Fruit fly (Drosophila melanogaster) whole organism: ENCODE data around the gene PCID2.
"Not testable (repeated sequence)": the region's sequence is repeated elsewhere in the genome, so short reads cannot be mapped to it uniquely, and the experiment has no call there.

ENCODE experiments used
- CG8478 ChIP-seq: fragments of >200 bp; optimal IDR thresholded peaks from 2 replicates; lab custom pipeline; 2018; ENCODE audit warnings: inconsistent platforms
- Dll ChIP-seq: fragments of >200 bp; optimal IDR thresholded peaks from 2 replicates; lab custom pipeline; 2017
- EcR ChIP-seq, 2 experiments: fragments of >200 bp; optimal IDR thresholded peaks; 2 replicates each; lab custom pipeline; 2017; ENCODE audit warnings: missing biosample characterization in 2 of 2, missing genetic modification characterization in 2 of 2, missing genetic modification reagents in 2 of 2
- pan ChIP-seq: fragments of >200 bp; optimal IDR thresholded peaks from 2 replicates; lab custom pipeline; 2017
- psq ChIP-seq: fragments of >200 bp; optimal IDR thresholded peaks from 2 replicates; lab custom pipeline; 2017
- usp ChIP-seq: fragments of >200 bp; optimal IDR thresholded peaks from 2 replicates; lab custom pipeline; 2017; ENCODE audit warnings: missing biosample characterization, missing genetic modification characterization, mixed read lengths

Gene PCID2

dm6 chr3L:11626229-11626826, at the start of gene PCID2:
Gene PCID2 (plus strand): TSS chr3L:11626441.
- TF ChIP-seq psq (lab: Kevin White, UChicago) = no peak
- TF ChIP-seq Dll (lab: Kevin White, UChicago) = no peak
- no peak for TF ChIP-seq usp (GFP tag; lab: Kevin White, UChicago)
- no peak for TF ChIP-seq EcR (GFP tag; optimal IDR thresholded peaks at IDR 0.05; lab: Kevin White, UChicago)
- TF ChIP-seq pan (lab: Kevin White, UChicago) = no peak
- no peak for TF ChIP-seq CG8478 (lab: Kevin White, UChicago)

DNA sequence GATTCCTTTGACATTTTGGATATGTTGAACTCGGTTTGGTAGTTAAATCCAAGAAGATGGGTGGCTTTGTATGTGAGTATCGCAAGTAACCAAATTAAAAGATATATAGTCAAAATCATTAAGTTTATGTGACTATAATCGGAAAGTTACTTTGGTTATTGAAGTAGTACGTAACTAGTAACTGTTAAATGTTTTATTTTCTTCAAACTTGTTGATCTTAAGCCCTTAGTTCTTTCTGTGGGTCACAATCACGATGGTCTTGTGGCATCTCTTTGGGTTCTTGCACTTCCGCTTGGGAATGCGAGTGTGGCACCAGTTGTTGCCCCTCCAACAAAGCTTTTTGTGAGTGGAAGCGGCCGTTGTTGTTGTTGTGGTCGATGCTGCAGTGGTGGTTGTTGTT, 49.3 kb upstream of the PCID2 start, which contains the start of gene CG33489:
Gene CG33489 (minus strand): TSS at position 101 of the 400 bp plus-strand sequence.
- TF ChIP-seq EcR (GFP tag; optimal IDR thresholded peaks at IDR 0.05; lab: Kevin White, UChicago); usp (GFP tag; lab: Kevin White, UChicago); psq (lab: Kevin White, UChicago): not testable (repeated sequence)

DNA sequence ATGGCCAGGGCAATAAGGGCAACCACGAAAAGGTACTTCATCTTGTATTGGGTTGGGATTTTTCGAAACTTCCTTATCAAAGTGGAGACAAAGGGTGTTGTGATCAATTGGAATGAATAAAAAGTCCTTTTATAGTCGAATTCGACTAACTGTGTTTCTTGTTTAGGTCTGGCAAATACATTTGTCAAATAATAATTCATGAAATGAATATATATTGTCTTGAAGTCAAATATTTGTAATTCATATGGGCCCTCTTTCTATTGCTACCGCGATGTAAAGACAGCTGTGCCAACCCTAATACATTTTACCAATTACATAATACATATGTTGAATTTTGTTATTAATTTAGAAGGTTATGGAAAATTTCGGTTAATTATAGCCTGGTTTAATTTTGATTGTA, 48.8 kb upstream of the PCID2 start, which contains the start of gene CG33271:
Gene CG33271 (minus strand): TSS at position 101 of the 400 bp plus-strand sequence.
- TF ChIP-seq psq (lab: Kevin White, UChicago) = no peak
- no peak for TF ChIP-seq Dll (lab: Kevin White, UChicago)
- no peak for TF ChIP-seq pan (lab: Kevin White, UChicago)
- no peak for TF ChIP-seq CG8478 (lab: Kevin White, UChicago)
- TF ChIP-seq EcR (GFP tag; optimal IDR thresholded peaks at IDR 0.05; lab: Kevin White, UChicago) = no peak
- no peak for TF ChIP-seq usp (GFP tag; lab: Kevin White, UChicago)

- no peak for TF ChIP-seq Dll (lab: Kevin White, UChicago)
- TF ChIP-seq pan (lab: Kevin White, UChicago) = no peak
- no peak for TF ChIP-seq EcR (GFP tag; optimal IDR thresholded peaks at IDR 0.05; lab: Kevin White, UChicago)
- no peak for TF ChIP-seq psq (lab: Kevin White, UChicago)
- no peak for TF ChIP-seq CG8478 (lab: Kevin White, UChicago)
- TF ChIP-seq usp (GFP tag; lab: Kevin White, UChicago) = no peak
Measured at dm6 chr3L:11578211-11578673, 48.0 kb upstream of the PCID2 start, which contains the start of gene CG33270. Gene CG33270 (minus strand): TSS chr3L:11578623.

DNA sequence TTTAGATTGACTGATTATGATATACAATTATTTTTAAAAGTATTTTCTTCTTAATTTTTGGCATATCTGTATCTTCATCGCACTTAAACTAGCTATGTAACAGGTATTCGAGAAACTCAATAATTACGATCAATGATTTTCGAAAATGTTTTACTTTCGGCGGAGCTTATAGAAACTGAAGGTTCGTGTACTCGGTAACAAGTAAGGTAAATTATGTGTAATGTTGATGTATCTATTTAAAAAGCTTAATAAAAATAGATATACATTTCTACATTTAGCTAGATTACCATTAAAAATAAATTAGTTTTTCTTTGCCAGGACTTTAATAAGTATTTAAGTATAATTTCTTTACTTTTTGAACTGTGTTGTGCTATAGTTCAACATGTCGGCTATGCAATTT, 47.4 kb upstream of the PCID2 start:
- TF ChIP-seq CG8478 (lab: Kevin White, UChicago) = no peak
- TF ChIP-seq Dll (lab: Kevin White, UChicago) = no peak
- TF ChIP-seq pan (lab: Kevin White, UChicago) = no peak
- TF ChIP-seq EcR (GFP tag; optimal IDR thresholded peaks at IDR 0.05; lab: Kevin White, UChicago) = no peak
- no peak for TF ChIP-seq usp (GFP tag; lab: Kevin White, UChicago)
- no peak for TF ChIP-seq psq (lab: Kevin White, UChicago)

- no peak for TF ChIP-seq psq (lab: Kevin White, UChicago)
- TF ChIP-seq CG8478 (lab: Kevin White, UChicago) = no peak
- no peak for TF ChIP-seq EcR (GFP tag; optimal IDR thresholded peaks at IDR 0.05; lab: Kevin White, UChicago)
- TF ChIP-seq usp (GFP tag; lab: Kevin White, UChicago) = no peak
- no peak for TF ChIP-seq Dll (lab: Kevin White, UChicago)
- no peak for TF ChIP-seq pan (lab: Kevin White, UChicago)
Measured at dm6 chr3L:11579919-11580318, 46.3 kb upstream of the PCID2 start, which contains the start of gene CG43390. Gene CG43390 (minus strand): TSS chr3L:11579950.

dm6 chr3L:11580919-11581318, 45.3 kb upstream of the PCID2 start, which contains the start of gene CG43391:
Gene CG43391 (minus strand): TSS chr3L:11581019.
- TF ChIP-seq usp (GFP tag; lab: Kevin White, UChicago) (no peak), CG8478 (lab: Kevin White, UChicago) (no peak), psq (lab: Kevin White, UChicago) (no peak), EcR (GFP tag; optimal IDR thresholded peaks at IDR 0.05; lab: Kevin White, UChicago) (no peak), pan (lab: Kevin White, UChicago) (no peak), Dll (lab: Kevin White, UChicago) (no peak)

DNA sequence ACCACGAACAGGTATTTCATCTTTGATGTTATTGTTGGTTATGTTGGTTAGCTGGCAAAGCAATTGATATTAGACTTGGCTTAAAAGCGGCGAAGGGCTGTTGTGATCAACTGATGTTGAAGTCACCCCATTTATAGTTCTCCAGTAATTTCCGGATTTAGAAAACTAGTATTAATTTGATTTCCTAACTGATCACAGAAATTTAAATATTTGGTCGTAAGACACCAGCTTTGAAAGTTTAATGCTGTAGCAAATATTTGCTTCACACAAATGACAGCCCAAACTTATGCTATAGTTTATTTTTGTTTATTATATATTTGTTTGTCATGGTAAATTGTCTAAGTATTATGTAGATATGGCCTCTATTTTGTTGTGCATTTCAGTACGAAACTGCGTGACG, 44.1 kb upstream of the PCID2 start, which contains the start of gene CG33269:
Gene CG33269 (minus strand): TSS at position 101 of the 400 bp plus-strand sequence.
- TF ChIP-seq psq (lab: Kevin White, UChicago) (no peak), usp (GFP tag; lab: Kevin White, UChicago) (no peak), EcR (GFP tag; optimal IDR thresholded peaks at IDR 0.05; lab: Kevin White, UChicago) (no peak), pan (lab: Kevin White, UChicago) (no peak), Dll (lab: Kevin White, UChicago) (no peak), CG8478 (lab: Kevin White, UChicago) (no peak)

dm6 chr3L:11583964-11584363, 42.3 kb upstream of the PCID2 start, which contains the start of gene CG32086:
Gene CG32086 (minus strand): TSS chr3L:11584064.
- no peak for TF ChIP-seq pan (lab: Kevin White, UChicago)
- no peak for TF ChIP-seq EcR (GFP tag; optimal IDR thresholded peaks at IDR 0.05; lab: Kevin White, UChicago)
- no peak for TF ChIP-seq Dll (lab: Kevin White, UChicago)

dm6 chr3L:11586794-11587462, 39.3 kb upstream of the PCID2 start:
- no peak for TF ChIP-seq psq (lab: Kevin White, UChicago)
- peak; percentile 70 for TF ChIP-seq Dll (lab: Kevin White, UChicago)
- TF ChIP-seq EcR (GFP tag; optimal IDR thresholded peaks at IDR 0.05; lab: Kevin White, UChicago) = no peak
- TF ChIP-seq CG8478 (lab: Kevin White, UChicago) = no peak
- TF ChIP-seq pan (lab: Kevin White, UChicago) = no peak
- TF ChIP-seq usp (GFP tag; lab: Kevin White, UChicago) = no peak
